Worm (Caenorhabditis elegans) whole organism, L2 larva: Measurements from ENCODE around the gene agt-2.
A peak's percentile ranks its signal among the peaks of the same experiment; 100 is the strongest.

Experiments
- C34F6.9 ChIP-seq: fragments of 150-350 bp; optimal IDR thresholded peaks from 2 replicates; lab custom pipeline; 2014; ENCODE audit warnings: missing biosample characterization, missing genetic modification characterization
- F13H6.1 ChIP-seq: sonication (generic microtip); optimal IDR thresholded peaks from 2 replicates; lab custom pipeline; 2016; ENCODE audit warnings: missing genetic modification characterization, missing compliant biosample characterization
- R02D3.7 ChIP-seq: fragments of 150-350 bp; optimal IDR thresholded peaks from 2 replicates; lab custom pipeline; 2014; ENCODE audit warnings: missing biosample characterization, missing genetic modification characterization
- Y55F3AM.14 ChIP-seq: fragments of 200-800 bp; sonication (Bioruptor generic); optimal IDR thresholded peaks from 2 replicates; lab custom pipeline; 2018; ENCODE audit warnings: mild to moderate bottlenecking, missing genetic modification characterization, missing compliant biosample characterization
- ama-1 ChIP-seq: fragments of 150-350 bp; optimal IDR thresholded peaks from 2 replicates; lab custom pipeline; 2018; ENCODE audit warnings: inconsistent platforms
- blmp-1 ChIP-seq: sonication (generic microtip); optimal IDR thresholded peaks from 2 replicates; lab custom pipeline; 2017; ENCODE audit warnings: missing genetic modification characterization, mild to moderate bottlenecking, missing compliant biosample characterization, antibody characterized with exemption, moderate library complexity; ENCODE audit not compliant: insufficient read depth
- ceh-16 ChIP-seq: fragments of 150-350 bp; optimal IDR thresholded peaks from 2 replicates; lab custom pipeline; 2014; ENCODE audit warnings: missing biosample characterization, missing genetic modification characterization
- crh-2 ChIP-seq: sonication (generic microtip); optimal IDR thresholded peaks from 2 replicates; lab custom pipeline; 2017; ENCODE audit warnings: missing biosample characterization, missing genetic modification characterization
- egl-27 ChIP-seq: sonication (generic microtip); optimal IDR thresholded peaks from 3 replicates; lab custom pipeline; 2017; ENCODE audit warnings: missing biosample characterization, missing genetic modification reagents, missing genetic modification characterization
- elt-3 ChIP-seq: sonication (generic microtip); optimal IDR thresholded peaks from 2 replicates; lab custom pipeline; 2017; ENCODE audit warnings: missing biosample characterization, missing genetic modification characterization
- fos-1 ChIP-seq: fragments of 150-350 bp; optimal IDR thresholded peaks from 2 replicates; lab custom pipeline; 2014; ENCODE audit warnings: missing biosample characterization, missing genetic modification characterization
- gmeb-1 ChIP-seq: fragments of 150-350 bp; optimal IDR thresholded peaks from 2 replicates; lab custom pipeline; 2014; ENCODE audit warnings: missing biosample characterization, missing genetic modification characterization
- mab-5 ChIP-seq: fragments of 150-350 bp; optimal IDR thresholded peaks from 2 replicates; lab custom pipeline; 2014; ENCODE audit warnings: missing biosample characterization, missing genetic modification characterization
- nhr-10 ChIP-seq: sonication (generic microtip); optimal IDR thresholded peaks from 2 replicates; lab custom pipeline; 2017; ENCODE audit warnings: missing biosample characterization, missing genetic modification characterization
- nhr-11 ChIP-seq: fragments of 150-350 bp; optimal IDR thresholded peaks from 2 replicates; lab custom pipeline; 2014; ENCODE audit warnings: missing biosample characterization, missing genetic modification characterization
- nhr-129 ChIP-seq: fragments of 150-350 bp; optimal IDR thresholded peaks from 2 replicates; lab custom pipeline; 2014; ENCODE audit warnings: missing biosample characterization, missing genetic modification characterization
- nhr-21 ChIP-seq: fragments of 150-350 bp; optimal IDR thresholded peaks from 2 replicates; lab custom pipeline; 2014; ENCODE audit warnings: missing biosample characterization, missing genetic modification characterization
- nhr-23 ChIP-seq: fragments of 150-350 bp; optimal IDR thresholded peaks from 2 replicates; lab custom pipeline; 2014; ENCODE audit warnings: missing biosample characterization, missing genetic modification reagents, missing genetic modification characterization
- nhr-237 ChIP-seq: fragments of 150-350 bp; optimal IDR thresholded peaks from 2 replicates; lab custom pipeline; 2014; ENCODE audit warnings: missing biosample characterization, missing genetic modification characterization
- nhr-25 ChIP-seq: fragments of 150-350 bp; sonication (generic microtip); optimal IDR thresholded peaks from 3 replicates; lab custom pipeline; 2014; ENCODE audit warnings: missing biosample characterization, missing genetic modification characterization
- nhr-77 ChIP-seq: fragments of 150-350 bp; optimal IDR thresholded peaks from 2 replicates; lab custom pipeline; 2014; ENCODE audit warnings: missing biosample characterization, missing genetic modification characterization
- skn-1 ChIP-seq: sonication (generic microtip); optimal IDR thresholded peaks from 2 replicates; lab custom pipeline; 2017; ENCODE audit warnings: missing biosample characterization, missing genetic modification characterization
- sma-3 ChIP-seq: sonication (generic microtip); optimal IDR thresholded peaks from 2 replicates; lab custom pipeline; 2016; ENCODE audit warnings: missing genetic modification reagents, missing genetic modification characterization, missing compliant biosample characterization
- sma-9 ChIP-seq, 2 experiments: fragments of 150-350 bp in 1 of 2; sonication (generic microtip) in 1 of 2; optimal IDR thresholded peaks; 2 replicates each; lab custom pipeline; 2014 to 2016; ENCODE audit warnings: missing genetic modification characterization in 2 of 2, mild to moderate bottlenecking in 1 of 2, missing biosample characterization in 1 of 2, missing compliant biosample characterization in 1 of 2, missing genetic modification reagents in 1 of 2, moderate library complexity in 1 of 2
- snpc-4 ChIP-seq: fragments of 150-350 bp; optimal IDR thresholded peaks from 2 replicates; lab custom pipeline; 2014; ENCODE audit warnings: missing biosample characterization, missing genetic modification characterization
- unc-39 ChIP-seq: fragments of 150-350 bp; optimal IDR thresholded peaks from 2 replicates; lab custom pipeline; 2014; ENCODE audit warnings: missing biosample characterization, missing genetic modification characterization
- unc-55 ChIP-seq: fragments of 150-350 bp; sonication (generic microtip); optimal IDR thresholded peaks from 3 replicates; lab custom pipeline; 2014; ENCODE audit warnings: missing biosample characterization, missing genetic modification reagents, missing genetic modification characterization

The agt-2 gene

DNA sequence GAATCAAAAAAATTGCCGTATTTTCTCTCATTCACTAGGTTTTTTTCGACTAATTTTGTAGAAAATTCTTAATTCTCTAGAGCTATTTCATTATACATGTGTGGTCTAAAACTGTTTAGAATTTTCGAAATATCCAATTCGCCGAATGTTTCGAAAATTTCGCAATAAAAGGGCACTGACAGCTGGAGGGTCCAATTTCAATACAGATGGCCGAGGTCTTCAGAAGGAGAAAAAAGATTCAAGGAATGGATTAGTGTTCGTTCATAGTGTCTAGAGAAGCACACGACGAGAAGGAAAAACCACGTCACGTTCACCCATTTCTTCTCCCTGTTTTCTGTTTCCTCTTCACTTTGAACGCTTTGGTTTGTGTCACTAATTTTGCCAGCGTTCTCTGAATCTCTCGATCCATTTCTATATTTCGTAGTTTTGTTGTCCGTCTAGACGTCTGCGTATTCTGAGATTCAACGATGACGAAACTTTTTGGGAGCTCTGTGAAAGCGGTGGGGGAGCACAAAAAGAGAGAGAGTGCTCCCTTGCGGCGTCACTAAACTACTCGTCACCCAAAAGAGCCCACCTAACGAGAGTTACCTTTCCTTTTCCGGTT lies 47.5 kb downstream of the agt-2 start (continued):
- TF ChIP-seq gmeb-1 (tag; lab: Kevin White, UChicago) (no peak), C34F6.9 (peak; percentile 90), unc-39 (no peak)

ce11 chrII:5324653-5325052 lies 49.0 kb downstream of the agt-2 start:
- TF ChIP-seq R02D3.7 (tag; lab: Kevin White, UChicago) = no peak
- peak; percentile 65 for TF ChIP-seq nhr-25
- TF ChIP-seq snpc-4 (tag; lab: Kevin White, UChicago) = no peak

DNA sequence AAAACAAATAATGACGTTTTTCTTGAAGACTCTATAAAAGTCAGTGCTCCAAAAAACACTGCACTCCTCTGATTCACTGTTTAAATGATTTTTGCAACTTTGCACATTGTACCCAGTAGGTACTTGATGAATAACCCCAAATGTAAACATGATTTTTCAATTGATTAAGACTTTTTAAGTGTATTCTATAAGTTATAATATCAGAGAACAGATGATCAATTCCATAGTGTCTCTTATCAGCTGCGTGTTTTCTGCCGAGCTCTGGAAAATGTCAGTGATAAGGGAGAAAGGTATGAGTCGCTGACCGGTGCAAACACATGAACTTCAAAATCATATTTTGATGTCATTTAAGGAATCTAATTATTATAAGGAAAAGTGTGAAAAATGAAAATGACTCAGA lies 49.9 kb downstream of the agt-2 start:
- TF ChIP-seq Y55F3AM.14 (GFP tag; lab: Kevin White, UChicago) (no peak), nhr-237 (no peak), elt-3 (tag; lab: Kevin White, UChicago) (no peak), nhr-23 (tag; lab: Kevin White, UChicago) (no peak), unc-55 (GFP tag; lab: Kevin White, UChicago) (no peak), fos-1 (peak; percentile 98), sma-3 (GFP tag; lab: Kevin White, UChicago) (peak; percentile 20), nhr-77 (no peak), ama-1 (lab: Kevin White, UChicago) (no peak), F13H6.1 (peak; percentile 62), nhr-21 (peak; percentile 14), nhr-11 (no peak), R02D3.7 (tag; lab: Kevin White, UChicago) (no peak), gmeb-1 (tag; lab: Kevin White, UChicago) (peak; percentile 39), nhr-10 (tag; lab: Kevin White, UChicago) (no peak), crh-2 (tag; lab: Kevin White, UChicago) (peak; percentile 40), C34F6.9 (no peak), egl-27 (tag; lab: Kevin White, UChicago) (no peak), sma-9 (GFP tag; optimal IDR thresholded peaks at IDR 0.05; lab: Kevin White, UChicago) (peak; percentile 93), sma-9 (tag; optimal IDR thresholded peaks at IDR 0.05; lab: Kevin White, UChicago) (no peak), ceh-16 (tag; lab: Kevin White, UChicago) (no peak), mab-5 (tag; lab: Kevin White, UChicago) (no peak)

- TF ChIP-seq skn-1 (tag; lab: Kevin White, UChicago) (no peak), nhr-25 (peak; percentile 4), blmp-1 (tag; lab: Kevin White, UChicago) (peak; percentile 57), nhr-129 (tag; lab: Kevin White, UChicago) (peak; percentile 2), sma-9 (GFP tag; optimal IDR thresholded peaks at IDR 0.05; lab: Kevin White, UChicago) (peak; percentile 16), sma-9 (tag; optimal IDR thresholded peaks at IDR 0.05; lab: Kevin White, UChicago) (no peak)
Measured at ce11 chrII:5322732-5323326, 50.8 kb downstream of the agt-2 start, which contains the start of gene vhp-1. Gene vhp-1 (plus strand): TSS chrII:5323276.
